Fruit fly (Drosophila melanogaster) whole organism, adult: ENCODE data around the gene CG10616.

Experiments
- CG12768 ChIP-seq: fragments of 200-800 bp; sonication (Bioruptor generic); optimal IDR thresholded peaks from 2 replicates; lab custom pipeline; 2017; ENCODE audit warnings: missing biosample characterization, missing genetic modification characterization, mild to moderate bottlenecking, moderate library complexity, missing genetic modification reagents
- CG33017 ChIP-seq: fragments of 200-800 bp; sonication (Bioruptor generic); optimal IDR thresholded peaks from 2 replicates; lab custom pipeline; 2018; ENCODE audit warnings: missing biosample characterization, mild to moderate bottlenecking, missing genetic modification characterization, moderate library complexity
- CG5204 ChIP-seq: fragments of 200-800 bp; sonication (Bioruptor generic); optimal IDR thresholded peaks from 2 replicates; lab custom pipeline; 2016; ENCODE audit warnings: missing biosample characterization, missing genetic modification characterization
- Crg-1 ChIP-seq: fragments of 200-800 bp; sonication (Bioruptor generic); optimal IDR thresholded peaks from 2 replicates; lab custom pipeline; 2016; ENCODE audit warnings: missing biosample characterization, missing genetic modification characterization
- cic ChIP-seq: fragments of 200-800 bp; sonication (Bioruptor generic); optimal IDR thresholded peaks from 2 replicates; lab custom pipeline; 2017; ENCODE audit warnings: missing biosample characterization, mild to moderate bottlenecking, missing genetic modification characterization, moderate library complexity

DNA sequence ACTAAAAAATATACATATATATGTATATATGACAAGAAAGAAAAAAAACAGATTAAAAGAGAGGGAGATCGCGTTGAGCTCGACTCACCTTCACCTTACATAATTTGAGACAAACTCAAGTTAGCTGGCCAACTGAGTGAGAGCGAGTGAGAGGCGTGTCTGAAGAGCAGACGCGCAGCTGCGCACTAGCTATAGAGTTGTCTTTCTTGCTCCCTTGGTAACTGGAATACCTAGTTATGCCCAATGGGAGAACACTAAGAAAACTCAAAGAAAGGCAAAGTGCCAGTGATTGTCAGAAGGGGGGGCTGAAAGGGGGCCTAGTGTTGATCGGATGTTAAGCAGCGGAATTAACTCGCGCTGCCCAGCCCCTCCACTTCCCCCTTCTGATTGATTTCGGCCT lies 37.1 kb upstream of the CG10616 start:
- TF ChIP-seq cic (GFP tag; lab: Kevin White, UChicago), result no peak
- no peak for TF ChIP-seq CG12768 (GFP tag; lab: Kevin White, UChicago)
- no peak for TF ChIP-seq CG5204 (GFP tag; lab: Kevin White, UChicago)
- TF ChIP-seq CG33017 (tag; lab: Kevin White, UChicago), result no peak
- TF ChIP-seq Crg-1 (GFP tag; lab: Kevin White, UChicago), result no peak
